Fruit fly (Drosophila melanogaster) whole organism, embryonic: ENCODE measurements around the gene CG34301.

Experiments
- CG10147 ChIP-seq: fragments of 200-800 bp; sonication (Bioruptor generic); optimal IDR thresholded peaks from 2 replicates; lab custom pipeline; 2019; ENCODE audit warnings: missing biosample characterization, mild to moderate bottlenecking, missing genetic modification characterization, moderate library complexity
- CG10979 ChIP-seq: fragments of 200-800 bp; sonication (Bioruptor generic); optimal IDR thresholded peaks from 2 replicates; lab custom pipeline; 2018; ENCODE audit warnings: missing biosample characterization, mild to moderate bottlenecking, missing genetic modification characterization, moderate library complexity
- CG11247 ChIP-seq: fragments of 200-800 bp; sonication (Bioruptor generic); IDR thresholded peaks from 2 replicates; pipeline ENCODE4 v1.3.6; 2022; ENCODE audit warnings: missing biosample characterization, missing genetic modification characterization
- CG11504 ChIP-seq: fragments of 200-800 bp; sonication (Bioruptor generic); optimal IDR thresholded peaks from 3 replicates; lab custom pipeline; 2019; ENCODE audit warnings: missing biosample characterization, mild to moderate bottlenecking, missing genetic modification characterization, moderate library complexity
- CG12071 ChIP-seq: fragments of 200-800 bp; sonication (Bioruptor generic); optimal IDR thresholded peaks from 3 replicates; lab custom pipeline; 2018; ENCODE audit warnings: missing biosample characterization, mild to moderate bottlenecking, missing genetic modification characterization
- CG12236 ChIP-seq: fragments of 200-800 bp; sonication (Bioruptor generic); optimal IDR thresholded peaks from 2 replicates; lab custom pipeline; 2016; ENCODE audit warnings: missing biosample characterization, missing genetic modification characterization
- CG14014 ChIP-seq: fragments of 200-800 bp; sonication (Bioruptor generic); IDR thresholded peaks from 2 replicates; pipeline ENCODE4 v1.3.6; 2022; ENCODE audit warnings: missing biosample characterization, missing genetic modification characterization
- CG14710 ChIP-seq: fragments of 200-800 bp; sonication (Bioruptor generic); optimal IDR thresholded peaks from 3 replicates; lab custom pipeline; 2019; ENCODE audit warnings: missing biosample characterization, mild to moderate bottlenecking, missing genetic modification characterization, moderate library complexity
- CG16813 ChIP-seq: fragments of 200-800 bp; sonication (Bioruptor generic); IDR thresholded peaks from 3 replicates; pipeline ENCODE4 v1.3.6; 2022; ENCODE audit warnings: missing biosample characterization, missing genetic modification characterization; ENCODE audit not compliant: partially characterized antibody
- CG17385 ChIP-seq: fragments of 200-800 bp; sonication (Bioruptor generic); optimal IDR thresholded peaks from 3 replicates; lab custom pipeline; 2018; ENCODE audit warnings: missing biosample characterization, mild to moderate bottlenecking, missing genetic modification characterization
- CG18476 ChIP-seq: fragments of 200-800 bp; sonication (Bioruptor generic); optimal IDR thresholded peaks from 2 replicates; lab custom pipeline; 2016; ENCODE audit warnings: missing biosample characterization, mild to moderate bottlenecking, missing genetic modification characterization
- CG2889 ChIP-seq: fragments of 200-800 bp; sonication (Bioruptor generic); IDR thresholded peaks from 3 replicates; pipeline ENCODE4 v1.3.6; 2022; ENCODE audit warnings: missing biosample characterization, missing genetic modification characterization
- CG30403 ChIP-seq: fragments of 200-800 bp; sonication (Bioruptor generic); optimal IDR thresholded peaks from 3 replicates; lab custom pipeline; 2016; ENCODE audit warnings: missing biosample characterization, missing genetic modification characterization
- CG33557 ChIP-seq: fragments of 200-800 bp; sonication (Bioruptor generic); optimal IDR thresholded peaks from 2 replicates; lab custom pipeline; 2019; ENCODE audit warnings: missing biosample characterization, mild to moderate bottlenecking, missing genetic modification characterization, moderate library complexity
- CG3726 ChIP-seq: fragments of 200-800 bp; sonication (Bioruptor generic); IDR thresholded peaks from 3 replicates; pipeline ENCODE4, ENCODE4 v1.3.6; 2022; ENCODE audit warnings: missing biosample characterization, missing genetic modification characterization
- CG4360 ChIP-seq: fragments of 200-800 bp; sonication (Bioruptor generic); IDR thresholded peaks from 2 replicates; pipeline ENCODE4 v1.3.6; 2022; ENCODE audit warnings: missing biosample characterization, missing genetic modification characterization
- CG6272 ChIP-seq: fragments of 200-800 bp; sonication (Bioruptor generic); IDR thresholded peaks from 2 replicates; pipeline ENCODE4 v1.3.6; 2022; ENCODE audit warnings: missing biosample characterization, missing genetic modification characterization
- CG6854 ChIP-seq: fragments of 200-800 bp; sonication (Bioruptor generic); optimal IDR thresholded peaks from 3 replicates; lab custom pipeline; 2017; ENCODE audit warnings: missing biosample characterization, mild to moderate bottlenecking, missing genetic modification characterization
- CG7745 ChIP-seq: fragments of 200-800 bp; sonication (Bioruptor generic); optimal IDR thresholded peaks from 2 replicates; lab custom pipeline; 2018; ENCODE audit warnings: missing biosample characterization, mild to moderate bottlenecking, missing genetic modification characterization, moderate library complexity
- CG8359 ChIP-seq: fragments of 200-800 bp; sonication (Bioruptor generic); optimal IDR thresholded peaks from 2 replicates; lab custom pipeline; 2017; ENCODE audit warnings: missing biosample characterization, mild to moderate bottlenecking, missing genetic modification characterization, borderline replicate concordance
- CG8765 ChIP-seq: fragments of 200-800 bp; sonication (Bioruptor generic); IDR thresholded peaks from 2 replicates; pipeline ENCODE4 v1.3.6; 2022; ENCODE audit warnings: missing biosample characterization, missing genetic modification characterization
- CG9437 ChIP-seq: fragments of 200-800 bp; sonication (Bioruptor generic); optimal IDR thresholded peaks from 2 replicates; lab custom pipeline; 2018; ENCODE audit warnings: missing biosample characterization, mild to moderate bottlenecking, missing genetic modification characterization
- CG9932 ChIP-seq: fragments of 200-800 bp; sonication (Bioruptor generic); IDR thresholded peaks from 2 replicates; pipeline ENCODE4 v1.3.6; 2022; ENCODE audit warnings: missing biosample characterization, missing genetic modification characterization
- Chrac-16 ChIP-seq: fragments of 200-800 bp; sonication (Bioruptor generic); optimal IDR thresholded peaks from 3 replicates; lab custom pipeline; 2016; ENCODE audit warnings: missing biosample characterization, missing genetic modification characterization
- CkIIα-i1 ChIP-seq: fragments of 200-800 bp; sonication (Bioruptor generic); IDR thresholded peaks from 2 replicates; pipeline ENCODE4 v1.3.6; 2022; ENCODE audit warnings: missing biosample characterization, missing genetic modification characterization
- Fer2 ChIP-seq: fragments of 200-800 bp; sonication (Bioruptor generic); optimal IDR thresholded peaks from 2 replicates; lab custom pipeline; 2018; ENCODE audit warnings: missing biosample characterization, mild to moderate bottlenecking, missing genetic modification characterization, moderate library complexity
- HLH3B ChIP-seq: fragments of 200-800 bp; sonication (Bioruptor generic); IDR thresholded peaks from 2 replicates; pipeline ENCODE4 v1.3.6; 2022; ENCODE audit warnings: missing biosample characterization, missing genetic modification characterization
- Hmx ChIP-seq: fragments of 200-800 bp; sonication (Bioruptor generic); optimal IDR thresholded peaks from 2 replicates; lab custom pipeline; 2016; ENCODE audit warnings: missing biosample characterization, missing genetic modification characterization
- Mad ChIP-seq: fragments of 200-800 bp; sonication (Bioruptor generic); optimal IDR thresholded peaks from 2 replicates; lab custom pipeline; 2016; ENCODE audit warnings: missing biosample characterization, missing genetic modification characterization
- Max ChIP-seq: fragments of 200-800 bp; sonication (Bioruptor generic); optimal IDR thresholded peaks from 2 replicates; lab custom pipeline; 2016; ENCODE audit warnings: missing biosample characterization, mild to moderate bottlenecking, missing genetic modification characterization
- Nf-YA ChIP-seq: fragments of 200-800 bp; sonication (Bioruptor generic); IDR thresholded peaks from 2 replicates; pipeline ENCODE4 v1.3.6; 2022; ENCODE audit warnings: missing biosample characterization, missing genetic modification characterization
- Nf-YC ChIP-seq: fragments of 200-800 bp; optimal IDR thresholded peaks from 3 replicates; lab custom pipeline; 2019; ENCODE audit warnings: missing biosample characterization, mild to moderate bottlenecking, missing genetic modification characterization, moderate library complexity
- NfI ChIP-seq: fragments of 200-800 bp; sonication (Bioruptor generic); optimal IDR thresholded peaks from 3 replicates; lab custom pipeline; 2018; ENCODE audit warnings: missing biosample characterization, mild to moderate bottlenecking, missing genetic modification characterization, moderate library complexity
- Opbp ChIP-seq: fragments of 200-800 bp; sonication (Bioruptor generic); IDR thresholded peaks from 3 replicates; pipeline ENCODE4 v1.3.6; 2022; ENCODE audit warnings: missing biosample characterization, missing genetic modification characterization; ENCODE audit not compliant: partially characterized antibody
- Ssrp ChIP-seq: fragments of 200-800 bp; sonication (Bioruptor generic); optimal IDR thresholded peaks from 2 replicates; lab custom pipeline; 2018; ENCODE audit warnings: missing biosample characterization, mild to moderate bottlenecking, missing genetic modification characterization, moderate library complexity
- ara ChIP-seq: fragments of 200-800 bp; sonication (Bioruptor generic); IDR thresholded peaks from 2 replicates; pipeline ENCODE4 v1.3.6; 2022; ENCODE audit warnings: missing biosample characterization, missing genetic modification characterization
- chif ChIP-seq, 2 experiments: fragments of 200-800 bp; sonication (Bioruptor generic); optimal IDR thresholded peaks; 3 replicates each; lab custom pipeline; 2016; ENCODE audit warnings: missing biosample characterization in 2 of 2, missing genetic modification characterization in 2 of 2
- crc ChIP-seq: fragments of 200-800 bp; sonication (Bioruptor generic); optimal IDR thresholded peaks from 2 replicates; lab custom pipeline; 2016; ENCODE audit warnings: missing biosample characterization, missing genetic modification characterization
- cwo ChIP-seq: fragments of 200-800 bp; sonication (Bioruptor generic); optimal IDR thresholded peaks from 3 replicates; lab custom pipeline; 2017; ENCODE audit warnings: missing biosample characterization, missing genetic modification characterization, mild to moderate bottlenecking, moderate library complexity, missing genetic modification reagents
- dysf ChIP-seq: fragments of 200-800 bp; sonication (Bioruptor generic); IDR thresholded peaks from 3 replicates; pipeline ENCODE4 v1.3.6; 2022; ENCODE audit warnings: missing biosample characterization, missing genetic modification characterization
- fru ChIP-seq: fragments of >200 bp; optimal IDR thresholded peaks from 2 replicates; lab custom pipeline; 2017
- maf-S ChIP-seq: fragments of 200-800 bp; sonication (Bioruptor generic); optimal IDR thresholded peaks from 2 replicates; lab custom pipeline; 2016; ENCODE audit warnings: missing biosample characterization, missing genetic modification characterization
- otp ChIP-seq: fragments of 200-800 bp; sonication (Bioruptor generic); IDR thresholded peaks from 3 replicates; pipeline ENCODE4, ENCODE4 v1.3.6; 2022; ENCODE audit warnings: missing biosample characterization, missing genetic modification characterization
- ro ChIP-seq: fragments of 200-800 bp; sonication (Bioruptor generic); IDR thresholded peaks from 2 replicates; pipeline ENCODE4 v1.3.6; 2022; ENCODE audit warnings: missing biosample characterization, missing genetic modification characterization
- row ChIP-seq: fragments of 200-800 bp; sonication (Bioruptor generic); IDR thresholded peaks from 3 replicates; pipeline ENCODE4 v1.3.6; 2022; ENCODE audit warnings: missing biosample characterization, missing genetic modification characterization
- sna ChIP-seq: fragments of 200-800 bp; sonication (Bioruptor generic); IDR thresholded peaks from 2 replicates; pipeline ENCODE4 v1.3.6; 2022; ENCODE audit warnings: missing biosample characterization, missing genetic modification characterization; ENCODE audit not compliant: partially characterized antibody
- sob ChIP-seq: fragments of 200-800 bp; sonication (Bioruptor generic); IDR thresholded peaks from 2 replicates; pipeline ENCODE4 v1.3.6; 2022; ENCODE audit warnings: missing biosample characterization, missing genetic modification characterization
- stc ChIP-seq: fragments of 200-800 bp; sonication (Bioruptor generic); IDR thresholded peaks from 2 replicates; pipeline ENCODE4 v1.3.6; 2022; ENCODE audit warnings: missing biosample characterization, missing genetic modification characterization
- tio ChIP-seq: fragments of 200-800 bp; sonication (Bioruptor generic); optimal IDR thresholded peaks from 2 replicates; lab custom pipeline; 2017; ENCODE audit warnings: missing biosample characterization, missing genetic modification characterization, inconsistent platforms
- tup ChIP-seq: fragments of 200-800 bp; sonication (Bioruptor generic); optimal IDR thresholded peaks from 2 replicates; lab custom pipeline; 2016; ENCODE audit warnings: missing biosample characterization, mild to moderate bottlenecking, missing genetic modification characterization, moderate library complexity

Gene CG34301

DNA sequence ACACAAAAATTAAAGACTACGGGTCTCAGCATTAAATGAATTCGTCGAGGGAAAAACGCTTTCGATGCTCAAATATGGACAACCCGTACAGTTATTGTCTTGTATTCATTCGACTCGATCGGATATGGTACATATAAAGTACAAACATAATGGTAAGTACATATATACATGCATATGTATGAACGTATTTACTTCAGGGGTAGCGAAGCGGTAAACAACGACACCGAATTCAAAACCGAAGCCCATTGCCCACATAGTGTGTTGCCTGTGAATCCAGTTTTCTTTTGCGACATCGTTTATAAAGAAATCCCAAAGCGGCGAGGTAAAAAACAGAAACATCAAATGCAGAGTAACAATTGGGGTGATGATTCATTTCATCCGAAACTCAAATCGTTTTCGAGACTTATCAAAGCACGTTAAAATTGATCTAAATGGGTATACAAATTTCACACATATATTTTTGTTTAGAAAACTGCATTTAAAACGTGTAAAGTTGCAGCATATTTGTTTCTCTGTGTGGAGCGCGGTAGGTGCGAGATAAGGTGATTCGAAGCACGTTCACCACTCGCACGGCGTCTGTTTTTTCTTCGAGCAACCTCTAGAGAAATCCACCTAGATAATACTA is 39.2 kb downstream of the CG34301 start (continued):
- TF ChIP-seq CG3726, result 0 out of 3 replicates have a peak, but pooled peaks have one; percentile 40
- no peak for TF ChIP-seq CG8359 (GFP tag; lab: Kevin White, UChicago)
- no peak for TF ChIP-seq CG33557 (GFP tag; lab: Kevin White, UChicago)
- peak; percentile 76 for TF ChIP-seq row (GFP tag; lab: Robert Waterston, UW)
- TF ChIP-seq Mad (GFP tag; lab: Kevin White, UChicago), result no peak
- TF ChIP-seq otp (GFP tag; lab: Robert Waterston, UW), result 0 out of 3 replicates have a peak, but pooled peaks have one; percentile 24
- TF ChIP-seq CG8765 (GFP tag; lab: Robert Waterston, UW), result no peak
- TF ChIP-seq ara (GFP tag; lab: Robert Waterston, UW), result peak; percentile 23; the same call in 1 of the 2 replicates
- TF ChIP-seq CG9437, result no peak
- TF ChIP-seq CG12071 (GFP tag; lab: Kevin White, UChicago), result no peak
- no peak for TF ChIP-seq CkIIα-i1 (GFP tag; lab: Robert Waterston, UW)
- TF ChIP-seq sob, result peak; percentile 33; the same call in 1 of the 2 replicates
- TF ChIP-seq tio, result peak; percentile 46
- TF ChIP-seq maf-S (GFP tag; lab: Kevin White, UChicago), result peak; percentile 7
- TF ChIP-seq dysf (GFP tag; lab: Robert Waterston, UW), result peak; percentile 70; the same call in 2 of the 3 replicates
- TF ChIP-seq CG7745 (tag; lab: Kevin White, UChicago), result no peak
- peak; percentile 13 for TF ChIP-seq CG18476 (GFP tag; lab: Kevin White, UChicago)
- peak; percentile 31 for TF ChIP-seq Max (GFP tag; lab: Kevin White, UChicago)
- TF ChIP-seq cwo (GFP tag; lab: Kevin White, UChicago), result peak; percentile 71
- TF ChIP-seq HLH3B (GFP tag; lab: Robert Waterston, UW), result peak; percentile 47
- peak; percentile 32 for TF ChIP-seq CG14710
- peak; percentile 10 for TF ChIP-seq Nf-YC
- TF ChIP-seq CG30403, result peak; percentile 49
- peak; percentile 19 for TF ChIP-seq Ssrp (tag; lab: Kevin White, UChicago)
- TF ChIP-seq CG11247 (GFP tag; lab: Robert Waterston, UW), result peak; percentile 53; the same call in 1 of the 2 replicates
- peak; percentile 73 for TF ChIP-seq CG9932
- TF ChIP-seq CG16813 (GFP tag; lab: Robert Waterston, UW), result no peak
- peak; percentile 15 for TF ChIP-seq NfI (GFP tag; lab: Kevin White, UChicago)
- peak in 1 of 2 experiments; percentile 38 for TF ChIP-seq chif (GFP tag; optimal IDR thresholded peaks at IDR 0.05; lab: Kevin White, UChicago)
- TF ChIP-seq CG10979 (tag; lab: Kevin White, UChicago), result peak; percentile 63
- no peak for TF ChIP-seq ro (GFP tag; lab: Robert Waterston, UW)
- no peak for TF ChIP-seq CG4360 (GFP tag; lab: Robert Waterston, UW)
- no peak for TF ChIP-seq Hmx (GFP tag; lab: Kevin White, UChicago)
- TF ChIP-seq CG2889 (GFP tag; lab: Robert Waterston, UW), result 0 out of 3 replicates have a peak, but pooled peaks have one; percentile 58
- peak; percentile 12 for TF ChIP-seq Fer2 (tag; lab: Kevin White, UChicago)
- TF ChIP-seq Chrac-16, result no peak
- TF ChIP-seq tup (GFP tag; lab: Kevin White, UChicago), result peak; percentile 4
- peak; percentile 44 for TF ChIP-seq CG11504 (tag; lab: Kevin White, UChicago)
- TF ChIP-seq crc (GFP tag; lab: Kevin White, UChicago), result peak; percentile 6
- TF ChIP-seq CG6272 (GFP tag; lab: Robert Waterston, UW), result peak; percentile 53; the same call in 1 of the 2 replicates
- 0 out of 2 replicates have a peak, but pooled peaks have one; percentile 13 for TF ChIP-seq Nf-YA (GFP tag; lab: Robert Waterston, UW)
- peak; percentile 46 for TF ChIP-seq CG17385 (GFP tag; lab: Kevin White, UChicago)
- TF ChIP-seq CG14014 (GFP tag; lab: Robert Waterston, UW), result peak; percentile 55; the same call in 1 of the 2 replicates
- no peak for TF ChIP-seq fru (lab: Kevin White, UChicago)
- peak; percentile 17 for TF ChIP-seq CG10147 (GFP tag; lab: Kevin White, UChicago)
- TF ChIP-seq sna (GFP tag; lab: Robert Waterston, UW), result no peak
- no peak for TF ChIP-seq CG12236
- TF ChIP-seq stc (GFP tag; lab: Robert Waterston, UW), result peak; percentile 65
- TF ChIP-seq CG6854 (GFP tag; lab: Kevin White, UChicago), result no peak
- no peak for TF ChIP-seq Opbp (GFP tag; lab: Robert Waterston, UW)
